Fruit fly (Drosophila melanogaster) whole organism, wandering third instar larva: ENCODE data around the gene CG7914.
A peak's percentile ranks its signal among the peaks of the same experiment; 100 is the strongest.

ENCODE experiments used
- Abd-B ChIP-seq: fragments of >200 bp; optimal IDR thresholded peaks from 2 replicates; lab custom pipeline; 2017; ENCODE audit warnings: missing biosample characterization, missing genetic modification characterization
- CG32264 ChIP-seq: fragments of 200-800 bp; sonication (Bioruptor generic); optimal IDR thresholded peaks from 2 replicates; lab custom pipeline; 2016; ENCODE audit warnings: missing biosample characterization, missing genetic modification characterization
- CG9705 ChIP-seq: fragments of 200-800 bp; sonication (Bioruptor generic); optimal IDR thresholded peaks from 2 replicates; lab custom pipeline; 2018; ENCODE audit warnings: missing biosample characterization, mild to moderate bottlenecking, missing genetic modification characterization
- CrebA ChIP-seq: fragments of 200-800 bp; sonication (Bioruptor generic); optimal IDR thresholded peaks from 2 replicates; lab custom pipeline; 2016; ENCODE audit warnings: missing biosample characterization, mild to moderate bottlenecking, missing genetic modification characterization, borderline replicate concordance
- Dfd ChIP-seq: fragments of >200 bp; optimal IDR thresholded peaks from 2 replicates; lab custom pipeline; 2017; ENCODE audit warnings: missing biosample characterization, missing genetic modification characterization
- Dif ChIP-seq: fragments of 200-275, 200-300 bp; sonication (Bioruptor generic); optimal IDR thresholded peaks from 2 replicates; lab custom pipeline; 2018; ENCODE audit warnings: missing biosample characterization, missing genetic modification characterization; ENCODE audit not compliant: partially characterized antibody
- GATAd ChIP-seq: sonication (Bioruptor generic); optimal IDR thresholded peaks from 2 replicates; lab custom pipeline; 2016; ENCODE audit warnings: missing biosample characterization, missing genetic modification characterization
- HLH106 ChIP-seq: fragments of 200-800 bp; optimal IDR thresholded peaks from 3 replicates; lab custom pipeline; 2019; ENCODE audit warnings: missing biosample characterization, mild to moderate bottlenecking, missing genetic modification characterization, moderate library complexity
- Hnf4 ChIP-seq: fragments of 200-800 bp; sonication (Bioruptor generic); optimal IDR thresholded peaks from 2 replicates; lab custom pipeline; 2016; ENCODE audit warnings: missing biosample characterization, mild to moderate bottlenecking, missing genetic modification characterization
- Hr78 ChIP-seq: fragments of >200 bp; optimal IDR thresholded peaks from 2 replicates; lab custom pipeline; 2017; ENCODE audit warnings: missing biosample characterization, missing genetic modification characterization
- Hr83 ChIP-seq: fragments of 200-300 bp; sonication (Bioruptor generic); optimal IDR thresholded peaks from 2 replicates; lab custom pipeline; 2016; ENCODE audit warnings: missing biosample characterization, mild to moderate bottlenecking, missing genetic modification characterization, moderate library complexity; ENCODE audit not compliant: poor library complexity, severe bottlenecking
- Jra ChIP-seq: sonication (Bioruptor generic); optimal IDR thresholded peaks from 2 replicates; lab custom pipeline; 2016; ENCODE audit warnings: missing biosample characterization, missing genetic modification characterization
- Mio ChIP-seq: sonication (Bioruptor generic); optimal IDR thresholded peaks from 2 replicates; lab custom pipeline; 2016; ENCODE audit warnings: missing biosample characterization, missing genetic modification characterization
- Myc ChIP-seq: fragments of >200 bp; optimal IDR thresholded peaks from 2 replicates; lab custom pipeline; 2017
- N ChIP-seq: fragments of >200 bp; optimal IDR thresholded peaks from 2 replicates; lab custom pipeline; 2018; ENCODE audit warnings: missing biosample characterization, missing external identifiers, missing genetic modification characterization
- OdsH ChIP-seq: fragments of 200-800 bp; sonication (Bioruptor generic); optimal IDR thresholded peaks from 2 replicates; lab custom pipeline; 2016; ENCODE audit warnings: missing biosample characterization, mild to moderate bottlenecking, missing genetic modification characterization
- Rel ChIP-seq, 2 experiments: fragments of 200-800 bp; sonication (Bioruptor generic) in 1 of 2; optimal IDR thresholded peaks; 2 replicates in 1 of 2; 3 replicates in 1 of 2; lab custom pipeline; 2016 to 2019; ENCODE audit warnings: mild to moderate bottlenecking in 2 of 2, missing biosample characterization in 2 of 2, missing genetic modification characterization in 2 of 2, moderate library complexity in 1 of 2
- Sp1 ChIP-seq: fragments of 200-800 bp; sonication (Bioruptor generic); optimal IDR thresholded peaks from 3 replicates; lab custom pipeline; 2019; ENCODE audit warnings: missing biosample characterization, mild to moderate bottlenecking, missing genetic modification characterization, moderate library complexity
- Vsx2 ChIP-seq: fragments of 200-300, 225-300 bp; sonication (Bioruptor generic); optimal IDR thresholded peaks from 2 replicates; lab custom pipeline; 2018; ENCODE audit warnings: missing biosample characterization, missing genetic modification characterization; ENCODE audit not compliant: partially characterized antibody
- br ChIP-seq: fragments of 200-800 bp; sonication (Bioruptor generic); optimal IDR thresholded peaks from 2 replicates; lab custom pipeline; 2016; ENCODE audit warnings: missing biosample characterization, missing genetic modification characterization
- brk ChIP-seq: fragments of 200-800 bp; sonication (Bioruptor generic); optimal IDR thresholded peaks from 2 replicates; lab custom pipeline; 2016; ENCODE audit warnings: missing biosample characterization, mild to moderate bottlenecking, missing genetic modification characterization
- dl ChIP-seq, 2 experiments: fragments of 175-275, 200-275 bp in 1 of 2; fragments of 200-275 bp in 1 of 2; sonication (Bioruptor generic); optimal IDR thresholded peaks; lab custom pipeline; 2018; ENCODE audit warnings: mild to moderate bottlenecking in 2 of 2, missing biosample characterization in 2 of 2, missing genetic modification characterization in 2 of 2, moderate library complexity in 2 of 2; ENCODE audit not compliant: partially characterized antibody in 2 of 2, insufficient read depth in 1 of 2
- dmrt93B ChIP-seq: fragments of 200-800 bp; sonication (Bioruptor generic); optimal IDR thresholded peaks from 2 replicates; lab custom pipeline; 2018; ENCODE audit warnings: missing biosample characterization, mild to moderate bottlenecking, missing genetic modification characterization
- dsf ChIP-seq: sonication (Bioruptor generic); optimal IDR thresholded peaks from 2 replicates; lab custom pipeline; 2016; ENCODE audit warnings: missing biosample characterization, missing genetic modification characterization, borderline replicate concordance
- ey ChIP-seq: fragments of 200-800 bp; sonication (Bioruptor generic); optimal IDR thresholded peaks from 2 replicates; lab custom pipeline; 2016; ENCODE audit warnings: missing biosample characterization, missing genetic modification characterization
- foxo ChIP-seq, 2 experiments: fragments of 200-800 bp; sonication (Bioruptor generic); optimal IDR thresholded peaks; 2 replicates in 1 of 2; 3 replicates in 1 of 2; lab custom pipeline; 2016 to 2017; ENCODE audit warnings: missing biosample characterization in 2 of 2, missing genetic modification characterization in 2 of 2
- fru ChIP-seq: fragments of 200-800 bp; sonication (Bioruptor generic); optimal IDR thresholded peaks from 3 replicates; lab custom pipeline; 2016; ENCODE audit warnings: missing biosample characterization, mild to moderate bottlenecking, missing genetic modification characterization
- h ChIP-seq: fragments of 200-800 bp; sonication (Bioruptor generic); optimal IDR thresholded peaks from 3 replicates; lab custom pipeline; 2016; ENCODE audit warnings: missing biosample characterization, mild to moderate bottlenecking, missing genetic modification characterization
- jim ChIP-seq: fragments of 175-275, 200-325 bp; sonication (Bioruptor generic); optimal IDR thresholded peaks from 2 replicates; lab custom pipeline; 2016; ENCODE audit warnings: missing biosample characterization, mild to moderate bottlenecking, missing genetic modification characterization
- lola ChIP-seq: fragments of >200 bp; optimal IDR thresholded peaks from 2 replicates; lab custom pipeline; 2017; ENCODE audit warnings: missing biosample characterization, missing genetic modification characterization
- pan ChIP-seq: fragments of >200 bp; optimal IDR thresholded peaks from 2 replicates; lab custom pipeline; 2017
- psq ChIP-seq: fragments of 200-800 bp; sonication (Bioruptor generic); optimal IDR thresholded peaks from 3 replicates; lab custom pipeline; 2017; ENCODE audit warnings: missing biosample characterization, mild to moderate bottlenecking, missing genetic modification characterization, moderate library complexity
- rgr ChIP-seq: fragments of 200-800 bp; sonication (Bioruptor generic); optimal IDR thresholded peaks from 3 replicates; lab custom pipeline; 2016; ENCODE audit warnings: missing biosample characterization, mild to moderate bottlenecking, missing genetic modification characterization
- sv ChIP-seq: fragments of 200-800 bp; sonication (Bioruptor generic); optimal IDR thresholded peaks from 3 replicates; lab custom pipeline; 2016; ENCODE audit warnings: missing biosample characterization, missing genetic modification characterization
- tai ChIP-seq: sonication (Bioruptor generic); optimal IDR thresholded peaks from 2 replicates; lab custom pipeline; 2016; ENCODE audit warnings: missing biosample characterization, missing genetic modification characterization
- usp ChIP-seq: fragments of >200 bp; optimal IDR thresholded peaks from 2 replicates; lab custom pipeline; 2017; ENCODE audit warnings: missing biosample characterization, missing genetic modification characterization
- woc ChIP-seq: sonication (Bioruptor generic); optimal IDR thresholded peaks from 2 replicates; lab custom pipeline; 2016; ENCODE audit warnings: missing biosample characterization, mild to moderate bottlenecking, missing genetic modification characterization

The CG7914 gene

DNA sequence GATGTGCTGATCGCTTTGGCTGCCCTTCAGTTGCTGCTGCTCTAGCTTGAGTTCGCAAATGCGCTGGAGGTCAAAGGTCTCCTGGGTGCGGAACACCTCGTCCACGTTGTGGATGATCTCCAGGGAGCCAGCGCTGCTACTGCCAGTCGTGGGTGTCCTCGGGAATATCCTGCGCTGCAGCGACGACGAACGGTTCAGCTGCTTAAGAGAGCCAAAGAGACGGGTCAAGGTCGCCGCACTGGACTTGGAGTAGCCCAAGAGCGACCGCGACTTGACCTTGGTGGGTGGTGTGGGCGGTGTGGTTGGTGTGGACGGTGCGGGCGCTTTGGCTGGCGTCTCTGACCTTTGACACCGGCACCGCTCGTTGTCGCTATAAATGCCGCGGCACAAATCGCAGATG, 39.0 kb downstream of the CG7914 start:
- TF ChIP-seq Jra, result no peak
- TF ChIP-seq Hr78 (GFP tag; lab: Kevin White, UChicago), result no peak
- no peak for TF ChIP-seq br (GFP tag; lab: Kevin White, UChicago)
- no peak for TF ChIP-seq tai (GFP tag; lab: Kevin White, UChicago)
- TF ChIP-seq Mio (GFP tag; lab: Kevin White, UChicago), result no peak
- TF ChIP-seq Abd-B (GFP tag; lab: Kevin White, UChicago), result no peak
- TF ChIP-seq Dif (GFP tag; lab: Kevin White, UChicago), result no peak
- no peak for TF ChIP-seq woc

DNA sequence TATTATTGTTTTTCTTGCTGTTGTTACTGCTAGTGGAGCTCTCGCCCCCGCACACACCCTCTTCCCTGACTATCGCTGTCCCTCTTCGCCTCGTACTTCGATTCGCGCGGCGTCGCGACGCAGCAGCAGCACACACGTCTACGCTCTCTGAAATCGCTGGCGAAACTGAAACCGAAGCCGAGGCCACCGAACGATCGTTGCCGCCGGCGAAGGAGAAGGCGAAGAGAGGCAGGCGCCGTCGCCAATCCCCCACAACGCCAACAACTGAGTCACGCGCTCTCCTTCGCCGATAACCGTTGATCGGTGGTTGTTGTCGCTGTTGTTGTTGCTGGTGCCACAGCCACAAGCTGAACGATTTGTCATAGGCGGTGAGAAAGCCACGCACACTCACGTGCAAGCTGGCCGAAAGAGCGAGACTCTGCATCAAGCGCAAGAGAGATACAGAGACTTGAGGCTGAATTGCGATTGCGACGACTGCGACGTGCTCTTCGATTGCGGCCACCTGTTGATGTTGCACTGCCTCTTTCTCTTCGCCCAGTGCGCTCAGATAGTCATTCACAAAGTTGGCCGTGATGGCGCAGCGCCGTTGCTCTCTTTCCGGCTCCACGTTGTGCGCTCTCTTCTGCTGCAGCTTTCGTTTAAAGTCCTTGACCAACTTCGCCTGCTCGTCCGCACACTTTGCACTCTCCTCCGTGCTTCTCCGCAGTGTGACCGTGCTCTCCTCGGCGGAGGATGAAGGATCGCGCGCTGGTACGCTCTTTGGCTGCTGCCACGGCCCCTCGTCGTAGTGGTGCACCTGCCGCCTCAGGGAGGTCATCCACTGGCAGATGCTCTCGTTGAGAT, 39.7 kb downstream of the CG7914 start:
- no peak for TF ChIP-seq Myc (lab: Kevin White, UChicago)
- TF ChIP-seq Dif (GFP tag; lab: Kevin White, UChicago), result peak; percentile 91
- TF ChIP-seq Jra, result peak; percentile 93
- TF ChIP-seq Hnf4 (GFP tag; lab: Kevin White, UChicago), result peak; percentile 30
- TF ChIP-seq fru (GFP tag; lab: Kevin White, UChicago), result peak; percentile 49
- peak; percentile 15 for TF ChIP-seq br (GFP tag; lab: Kevin White, UChicago)
- peak; percentile 91 to 92 for TF ChIP-seq dl (GFP tag; optimal IDR thresholded peaks at IDR 0.05; lab: Kevin White, UChicago; ENCODE audit: insufficient read depth in 1 of 2, partially characterized antibody in 2 of 2)
- no peak for TF ChIP-seq jim (GFP tag; lab: Kevin White, UChicago)
- TF ChIP-seq woc, result no peak
- no peak for TF ChIP-seq N
- TF ChIP-seq h (GFP tag; lab: Kevin White, UChicago), result peak; percentile 57
- TF ChIP-seq Hr83, result no peak
- TF ChIP-seq Rel (GFP tag; optimal IDR thresholded peaks at IDR 0.05; lab: Kevin White, UChicago), result peak; percentile 69
- TF ChIP-seq Rel (tag; optimal IDR thresholded peaks at IDR 0.05; lab: Kevin White, UChicago), result peak; percentile 62
- no peak for TF ChIP-seq Abd-B (GFP tag; lab: Kevin White, UChicago)
- no peak for TF ChIP-seq Mio (GFP tag; lab: Kevin White, UChicago)
- peak; percentile 38 for TF ChIP-seq Vsx2 (GFP tag; lab: Kevin White, UChicago)
- TF ChIP-seq foxo (GFP tag; optimal IDR thresholded peaks at IDR 0.05; lab: Kevin White, UChicago), result no peak
- peak; percentile 23 for TF ChIP-seq Sp1 (GFP tag; lab: Kevin White, UChicago)
- TF ChIP-seq CrebA, result peak; percentile 33
- TF ChIP-seq OdsH, result no peak
- TF ChIP-seq dmrt93B, result no peak
- no peak for TF ChIP-seq CG9705 (GFP tag; lab: Kevin White, UChicago)

DNA sequence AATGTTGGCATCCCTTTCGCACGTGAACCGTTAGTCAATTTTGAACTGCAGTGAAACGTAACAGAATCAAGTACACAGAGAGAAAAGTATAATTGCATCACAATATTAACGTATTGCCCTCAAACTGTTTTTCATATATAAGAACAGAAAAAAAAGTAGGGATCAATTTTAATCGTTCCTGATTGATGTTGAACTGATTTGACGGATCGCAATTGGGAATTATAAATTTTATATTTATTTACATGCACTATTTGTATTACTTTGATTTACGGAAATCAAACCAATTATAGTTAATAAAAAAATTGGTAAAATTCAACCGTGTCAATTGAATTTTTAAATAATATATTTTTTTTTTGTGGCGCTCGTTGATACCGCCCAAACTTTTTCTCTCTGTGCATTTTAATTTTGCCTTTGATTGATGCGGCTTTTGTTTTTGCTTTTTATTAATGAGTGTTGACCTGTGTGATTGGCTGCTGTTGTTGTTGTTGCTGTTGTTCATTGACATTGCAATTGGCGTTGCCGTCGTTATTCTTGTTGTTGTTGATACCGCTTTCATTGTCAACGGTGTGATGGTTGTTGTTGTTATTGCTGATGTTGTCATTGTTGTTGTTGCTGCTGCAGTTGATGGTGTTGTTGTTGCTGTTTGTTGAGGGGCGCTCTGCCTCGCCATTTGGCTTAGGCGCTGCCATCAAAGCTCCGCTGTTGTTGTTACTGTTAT, 40.5 kb downstream of the CG7914 start:
- TF ChIP-seq br (GFP tag; lab: Kevin White, UChicago), result peak; percentile 33
- TF ChIP-seq dsf, result no peak
- peak; percentile 70 for TF ChIP-seq OdsH
- TF ChIP-seq Sp1 (GFP tag; lab: Kevin White, UChicago), result peak; percentile 77
- TF ChIP-seq brk (GFP tag; lab: Kevin White, UChicago), result peak; percentile 23
- TF ChIP-seq Dif (GFP tag; lab: Kevin White, UChicago), result no peak
- TF ChIP-seq fru (GFP tag; lab: Kevin White, UChicago), result peak; percentile 64
- TF ChIP-seq CrebA, result no peak
- no peak for TF ChIP-seq Mio (GFP tag; lab: Kevin White, UChicago)
- no peak for TF ChIP-seq usp (GFP tag; lab: Kevin White, UChicago)
- TF ChIP-seq Abd-B (GFP tag; lab: Kevin White, UChicago), result no peak
- TF ChIP-seq N, result no peak
- peak; percentile 68 for TF ChIP-seq sv (GFP tag; lab: Kevin White, UChicago)
- TF ChIP-seq lola (GFP tag; lab: Kevin White, UChicago), result no peak
- peak; percentile 65 for TF ChIP-seq dmrt93B
- TF ChIP-seq psq (GFP tag; lab: Kevin White, UChicago), result peak; percentile 68
- TF ChIP-seq foxo (GFP tag; optimal IDR thresholded peaks at IDR 0.05; lab: Kevin White, UChicago), result peak in 1 of 2 experiments; percentile 83
- no peak for TF ChIP-seq GATAd (GFP tag; lab: Kevin White, UChicago)
- TF ChIP-seq h (GFP tag; lab: Kevin White, UChicago), result peak; percentile 64
- no peak for TF ChIP-seq Myc (lab: Kevin White, UChicago)
- TF ChIP-seq dl (GFP tag; optimal IDR thresholded peaks at IDR 0.05; lab: Kevin White, UChicago; ENCODE audit: insufficient read depth in 1 of 2, partially characterized antibody in 2 of 2), result no peak
- peak; percentile 41 for TF ChIP-seq woc
- no peak for TF ChIP-seq Hr78 (GFP tag; lab: Kevin White, UChicago)
- no peak for TF ChIP-seq pan (lab: Kevin White, UChicago)
- TF ChIP-seq Jra, result no peak
- peak; percentile 63 for TF ChIP-seq Hnf4 (GFP tag; lab: Kevin White, UChicago)
- TF ChIP-seq Rel (GFP tag; optimal IDR thresholded peaks at IDR 0.05; lab: Kevin White, UChicago), result no peak
- TF ChIP-seq Rel (tag; optimal IDR thresholded peaks at IDR 0.05; lab: Kevin White, UChicago), result no peak
- peak; percentile 58 for TF ChIP-seq ey (GFP tag; lab: Kevin White, UChicago)
- no peak for TF ChIP-seq tai (GFP tag; lab: Kevin White, UChicago)
- peak; percentile 18 for TF ChIP-seq CG9705 (GFP tag; lab: Kevin White, UChicago)
- peak; percentile 70 for TF ChIP-seq Dfd (GFP tag; lab: Kevin White, UChicago)
- no peak for TF ChIP-seq CG32264 (GFP tag; lab: Kevin White, UChicago)
- no peak for TF ChIP-seq Hr83
- TF ChIP-seq Vsx2 (GFP tag; lab: Kevin White, UChicago), result no peak
- no peak for TF ChIP-seq jim (GFP tag; lab: Kevin White, UChicago)
- peak; percentile 77 for TF ChIP-seq rgr
- TF ChIP-seq HLH106 (tag; lab: Kevin White, UChicago), result peak; percentile 74
